Worm (Caenorhabditis elegans) whole organism, late embryonic: Measurements from ENCODE around the gene pcrg-1.

Source experiments
- C08G9.2 ChIP-seq: sonication (generic microtip); optimal IDR thresholded peaks from 2 replicates; lab custom pipeline; 2016; ENCODE audit warnings: mild to moderate bottlenecking, missing genetic modification characterization, moderate library complexity, missing compliant biosample characterization
- C38D4.7 ChIP-seq: fragments of 200-800 bp; sonication (Bioruptor generic); optimal IDR thresholded peaks from 2 replicates; lab custom pipeline; 2018; ENCODE audit warnings: mild to moderate bottlenecking, missing genetic modification characterization, moderate library complexity, missing compliant biosample characterization
- F13H6.1 ChIP-seq: sonication (generic microtip); optimal IDR thresholded peaks from 2 replicates; lab custom pipeline; 2016; ENCODE audit warnings: missing genetic modification characterization, missing compliant biosample characterization
- T23F11.4 ChIP-seq: fragments of 200-800 bp; sonication (Bioruptor generic); optimal IDR thresholded peaks from 2 replicates; lab custom pipeline; 2018; ENCODE audit warnings: mild to moderate bottlenecking, missing genetic modification characterization, missing compliant biosample characterization
- Y22D7AL.16 ChIP-seq: sonication (generic microtip); optimal IDR thresholded peaks from 2 replicates; lab custom pipeline; 2016; ENCODE audit warnings: missing genetic modification characterization, missing compliant biosample characterization
- ahr-1 ChIP-seq: sonication (generic microtip); optimal IDR thresholded peaks from 2 replicates; lab custom pipeline; 2016; ENCODE audit warnings: missing genetic modification characterization, missing compliant biosample characterization
- ama-1 ChIP-seq: fragments of 150-350 bp; optimal IDR thresholded peaks from 2 replicates; lab custom pipeline; 2014
- ceh-18 ChIP-seq: sonication (generic microtip); optimal IDR thresholded peaks from 2 replicates; lab custom pipeline; 2016; ENCODE audit warnings: missing genetic modification characterization, missing compliant biosample characterization
- ceh-19 ChIP-seq: fragments of 200-800 bp; sonication (Bioruptor generic); optimal IDR thresholded peaks from 2 replicates; lab custom pipeline; 2018; ENCODE audit warnings: mild to moderate bottlenecking, missing genetic modification characterization, missing compliant biosample characterization
- ceh-24 ChIP-seq: sonication (generic microtip); optimal IDR thresholded peaks from 2 replicates; lab custom pipeline; 2016; ENCODE audit warnings: mild to moderate bottlenecking, missing genetic modification characterization, missing compliant biosample characterization
- ceh-30 ChIP-seq: fragments of 150-350 bp; optimal IDR thresholded peaks from 2 replicates; lab custom pipeline; 2014; ENCODE audit warnings: missing biosample characterization, missing genetic modification characterization
- ceh-31 ChIP-seq: sonication (generic microtip); optimal IDR thresholded peaks from 2 replicates; lab custom pipeline; 2016; ENCODE audit warnings: missing genetic modification characterization, missing compliant biosample characterization
- ceh-45 ChIP-seq: fragments of 200-800 bp; sonication (Bioruptor generic); IDR thresholded peaks from 2 replicates; pipeline ENCODE4 v1.3.6; 2022; ENCODE audit warnings: missing genetic modification reagents, missing genetic modification characterization, missing compliant biosample characterization
- dve-1 ChIP-seq: sonication (generic microtip); optimal IDR thresholded peaks from 2 replicates; lab custom pipeline; 2017; ENCODE audit warnings: antibody characterized with exemption, mild to moderate bottlenecking, missing genetic modification characterization, missing compliant biosample characterization
- elt-2 ChIP-seq: sonication (generic microtip); optimal IDR thresholded peaks from 2 replicates; lab custom pipeline; 2016; ENCODE audit warnings: missing genetic modification reagents, missing genetic modification characterization, missing compliant biosample characterization
- elt-4 ChIP-seq: sonication (generic microtip); optimal IDR thresholded peaks from 2 replicates; lab custom pipeline; 2016; ENCODE audit warnings: missing genetic modification characterization, missing compliant biosample characterization
- fax-1 ChIP-seq: sonication (generic microtip); optimal IDR thresholded peaks from 2 replicates; lab custom pipeline; 2016; ENCODE audit warnings: missing genotype, missing genetic modification characterization, missing compliant biosample characterization
- fkh-10 ChIP-seq: fragments of 150-350 bp; optimal IDR thresholded peaks from 2 replicates; lab custom pipeline; 2014; ENCODE audit warnings: missing biosample characterization, missing genetic modification reagents, missing genetic modification characterization
- hlh-13 ChIP-seq: fragments of 200-800 bp; sonication (Bioruptor generic); optimal IDR thresholded peaks from 2 replicates; lab custom pipeline; 2018; ENCODE audit warnings: mild to moderate bottlenecking, missing genetic modification characterization, missing compliant biosample characterization
- hlh-15 ChIP-seq: sonication (generic microtip); optimal IDR thresholded peaks from 2 replicates; lab custom pipeline; 2016; ENCODE audit warnings: missing genetic modification characterization, missing compliant biosample characterization
- hlh-6 ChIP-seq: sonication (generic microtip); optimal IDR thresholded peaks from 2 replicates; lab custom pipeline; 2016; ENCODE audit warnings: missing genotype, missing genetic modification characterization, missing compliant biosample characterization
- lim-6 ChIP-seq: sonication (generic microtip); optimal IDR thresholded peaks from 2 replicates; lab custom pipeline; 2016; ENCODE audit warnings: missing genetic modification characterization, missing compliant biosample characterization
- lin-11 ChIP-seq: fragments of 200-800 bp; sonication (Bioruptor generic); optimal IDR thresholded peaks from 2 replicates; lab custom pipeline; 2018; ENCODE audit warnings: mild to moderate bottlenecking, missing genetic modification characterization, missing compliant biosample characterization
- nhr-11 ChIP-seq: fragments of 150-350 bp; optimal IDR thresholded peaks from 2 replicates; lab custom pipeline; 2014; ENCODE audit warnings: missing biosample characterization, missing genetic modification characterization
- nhr-232 ChIP-seq: sonication (generic microtip); optimal IDR thresholded peaks from 2 replicates; lab custom pipeline; 2016; ENCODE audit warnings: missing genetic modification characterization, missing compliant biosample characterization
- npax-4 ChIP-seq: sonication (generic microtip); optimal IDR thresholded peaks from 2 replicates; lab custom pipeline; 2016; ENCODE audit warnings: missing genetic modification characterization, missing compliant biosample characterization
- pag-3 ChIP-seq: sonication (generic microtip); optimal IDR thresholded peaks from 2 replicates; lab custom pipeline; 2016; ENCODE audit warnings: missing compliant biosample characterization, missing genetic modification characterization, borderline replicate concordance
- pha-2 ChIP-seq: sonication (generic microtip); optimal IDR thresholded peaks from 2 replicates; lab custom pipeline; 2017; ENCODE audit warnings: mild to moderate bottlenecking, missing genetic modification characterization, missing compliant biosample characterization
- pha-4 ChIP-seq: fragments of 150-350 bp; optimal IDR thresholded peaks from 2 replicates; lab custom pipeline; 2018; ENCODE audit warnings: missing biosample characterization, missing genetic modification reagents, missing genetic modification characterization
- rnt-1 ChIP-seq: sonication (generic microtip); optimal IDR thresholded peaks from 2 replicates; lab custom pipeline; 2016; ENCODE audit warnings: missing genetic modification characterization, missing compliant biosample characterization
- sox-2 ChIP-seq: fragments of 200-800 bp; sonication (Bioruptor generic); IDR thresholded peaks from 2 replicates; pipeline ENCODE4 v1.3.6; 2022; ENCODE audit warnings: missing genetic modification reagents, missing genetic modification characterization, missing compliant biosample characterization
- tbx-7 ChIP-seq: sonication (generic microtip); optimal IDR thresholded peaks from 2 replicates; lab custom pipeline; 2016; ENCODE audit warnings: missing genotype, missing genetic modification characterization, missing compliant biosample characterization
- ttx-3 ChIP-seq: sonication (generic microtip); optimal IDR thresholded peaks from 2 replicates; lab custom pipeline; 2016; ENCODE audit warnings: missing genetic modification reagents, missing genetic modification characterization, missing compliant biosample characterization
- unc-86 ChIP-seq: sonication (generic microtip); optimal IDR thresholded peaks from 2 replicates; lab custom pipeline; 2016; ENCODE audit warnings: missing genetic modification characterization, missing compliant biosample characterization
- zip-5 ChIP-seq: sonication (generic microtip); optimal IDR thresholded peaks from 2 replicates; lab custom pipeline; 2016; ENCODE audit warnings: missing genetic modification characterization, missing compliant biosample characterization
- ztf-16 ChIP-seq: sonication (generic microtip); optimal IDR thresholded peaks from 2 replicates; lab custom pipeline; 2017; ENCODE audit warnings: missing genetic modification characterization, missing compliant biosample characterization

The pcrg-1 gene

DNA sequence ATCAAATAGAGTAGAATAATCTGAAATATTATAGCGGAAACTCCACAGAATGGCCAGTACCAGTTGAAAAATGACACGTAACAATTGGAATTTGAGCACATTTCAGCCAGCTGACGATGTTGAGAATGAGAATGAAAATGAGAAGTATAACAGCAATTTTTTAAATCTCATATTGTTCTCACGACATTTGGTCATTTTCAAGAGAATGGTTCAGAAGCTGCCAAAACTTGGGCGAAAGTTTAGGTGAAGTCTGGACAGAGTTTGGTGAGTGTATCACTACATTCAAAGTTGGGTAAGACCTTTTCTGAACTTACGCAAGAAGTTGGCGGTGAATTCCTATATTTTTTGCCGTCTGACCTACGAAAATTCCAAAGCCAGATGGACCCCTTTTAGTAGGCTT lies 4.6 kb downstream of the pcrg-1 start, which contains the start of gene srd-58:
srd-58 (minus strand) TSS at position 101 of the 400 bp plus-strand sequence.
- TF ChIP-seq F13H6.1 (no peak), Y22D7AL.16 (no peak), ceh-31 (tag; lab: Kevin White, UChicago) (no peak), hlh-15 (tag; lab: Kevin White, UChicago) (no peak), C38D4.7 (no peak), hlh-13 (no peak), ttx-3 (no peak), T23F11.4 (GFP tag; lab: Kevin White, UChicago) (no peak), fkh-10 (no peak), rnt-1 (no peak), nhr-232 (tag; lab: Kevin White, UChicago) (no peak), nhr-11 (tag; lab: Kevin White, UChicago) (no peak), hlh-6 (tag; lab: Kevin White, UChicago) (no peak), pag-3 (tag; lab: Kevin White, UChicago) (no peak), C08G9.2 (no peak), lim-6 (tag; lab: Kevin White, UChicago) (no peak), ceh-30 (no peak), dve-1 (tag; lab: Kevin White, UChicago) (no peak), ceh-18 (no peak)

DNA sequence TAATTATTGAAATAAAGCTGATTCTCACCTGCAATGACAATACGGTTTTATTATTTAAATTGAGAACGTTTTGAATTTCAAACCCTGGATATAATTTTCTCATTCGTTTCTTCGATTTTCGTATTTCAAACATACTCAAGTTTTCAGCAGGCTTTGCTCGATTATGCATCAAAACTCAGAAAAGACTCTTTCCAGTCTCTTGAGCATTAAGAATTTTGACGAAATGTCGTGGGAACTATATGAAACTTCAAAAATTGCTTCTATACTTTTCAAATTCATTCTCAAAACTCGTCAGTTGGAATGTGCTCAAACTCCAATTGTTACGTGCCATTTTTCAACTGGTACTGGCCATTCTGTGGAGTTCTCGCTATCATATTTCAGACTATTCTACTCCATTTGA lies 5.0 kb downstream of the pcrg-1 start, which contains the start of gene srd-59:
srd-59 (plus strand) TSS at position 301 of the 400 bp plus-strand sequence.
- TF ChIP-seq tbx-7 (no peak), ahr-1 (no peak), elt-2 (tag; lab: Kevin White, UChicago) (no peak), npax-4 (tag; lab: Kevin White, UChicago) (no peak)

ce11 chrII:7207649-7208048 lies 7.3 kb downstream of the pcrg-1 start:
- TF ChIP-seq ama-1 (lab: Kevin White, UChicago) (no peak), unc-86 (tag; lab: Kevin White, UChicago) (no peak), ceh-24 (tag; lab: Kevin White, UChicago) (no peak), ceh-19 (GFP tag; lab: Kevin White, UChicago) (no peak), zip-5 (tag; lab: Kevin White, UChicago) (no peak), ceh-31 (tag; lab: Kevin White, UChicago) (no peak), elt-4 (tag; lab: Kevin White, UChicago) (no peak), C38D4.7 (no peak), hlh-15 (tag; lab: Kevin White, UChicago) (no peak), ztf-16 (tag; lab: Kevin White, UChicago) (no peak), pha-2 (tag; lab: Kevin White, UChicago) (no peak)

- no peak for TF ChIP-seq sox-2 (GFP tag; lab: Robert Waterston, UW)
- TF ChIP-seq ztf-16 (tag; lab: Kevin White, UChicago), result no peak
Measured at ce11 chrII:7208184-7208583, 7.8 kb downstream of the pcrg-1 start, which contains the start of gene dhs-7. TSS of gene dhs-7 (minus strand) at chrII:7208460.

DNA sequence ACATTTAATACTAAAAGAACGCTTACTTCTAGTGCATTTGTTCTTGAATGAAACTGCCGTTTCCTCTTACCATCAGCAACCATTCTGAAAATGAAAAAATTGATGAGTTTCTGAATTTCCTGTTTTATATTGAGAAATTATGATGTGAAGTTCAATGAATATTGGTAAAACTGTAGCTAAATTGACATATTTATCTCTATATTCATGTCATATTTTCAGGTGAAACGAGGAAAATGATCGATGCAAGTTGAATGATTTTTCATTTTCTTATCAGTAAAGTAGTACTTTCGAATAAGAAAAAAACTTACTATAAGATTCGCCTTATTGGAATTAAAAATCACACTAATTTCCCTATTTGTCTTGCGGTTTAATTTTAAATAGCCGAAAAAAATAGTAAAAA lies 9.8 kb downstream of the pcrg-1 start, which contains the start of gene E04F6.15:
E04F6.15 (minus strand) TSS at position 101 of the 400 bp plus-strand sequence.
- no peak for TF ChIP-seq ceh-45 (GFP tag; lab: Robert Waterston, UW)
- no peak for TF ChIP-seq lin-11 (tag; lab: Kevin White, UChicago)
- TF ChIP-seq fax-1 (tag; lab: Kevin White, UChicago), result no peak
- TF ChIP-seq pha-4 (tag; lab: Kevin White, UChicago), result no peak
